Fruit fly (Drosophila melanogaster) whole organism, embryonic: Measurements from ENCODE around the gene CG5846.

Experiments
- BtbVII ChIP-seq: fragments of 200-800 bp; sonication (Bioruptor generic); optimal IDR thresholded peaks from 3 replicates; lab custom pipeline; 2017; ENCODE audit warnings: missing biosample characterization, mild to moderate bottlenecking, missing genetic modification characterization
- CG10543 ChIP-seq: fragments of 200-800 bp; sonication (Bioruptor generic); optimal IDR thresholded peaks from 3 replicates; lab custom pipeline; 2017; ENCODE audit warnings: missing biosample characterization, mild to moderate bottlenecking, missing genetic modification characterization, moderate library complexity
- CG10959 ChIP-seq: fragments of 200-800 bp; sonication (Bioruptor generic); IDR thresholded peaks from 2 replicates; pipeline ENCODE4 v1.3.6; 2022; ENCODE audit warnings: missing biosample characterization, missing genetic modification characterization
- CG10979 ChIP-seq: fragments of 200-800 bp; sonication (Bioruptor generic); optimal IDR thresholded peaks from 2 replicates; lab custom pipeline; 2018; ENCODE audit warnings: missing biosample characterization, mild to moderate bottlenecking, missing genetic modification characterization, moderate library complexity
- CG11695 ChIP-seq: fragments of 200-800 bp; sonication (Bioruptor generic); IDR thresholded peaks from 3 replicates; pipeline ENCODE4 v1.3.6; 2022; ENCODE audit warnings: missing biosample characterization, missing genetic modification characterization
- CG12769 ChIP-seq: fragments of 200-800 bp; sonication (Bioruptor generic); optimal IDR thresholded peaks from 2 replicates; lab custom pipeline; 2019; ENCODE audit warnings: missing biosample characterization, mild to moderate bottlenecking, missing genetic modification characterization, moderate library complexity
- CG13123 ChIP-seq: fragments of 200-800 bp; sonication (Bioruptor generic); optimal IDR thresholded peaks from 2 replicates; lab custom pipeline; 2016; ENCODE audit warnings: missing biosample characterization, missing genetic modification characterization
- CG14014 ChIP-seq: fragments of 200-800 bp; sonication (Bioruptor generic); IDR thresholded peaks from 2 replicates; pipeline ENCODE4 v1.3.6; 2022; ENCODE audit warnings: missing biosample characterization, missing genetic modification characterization
- CG14050 ChIP-seq: fragments of 200-800 bp; sonication (Bioruptor generic); IDR thresholded peaks from 3 replicates; pipeline ENCODE4 v1.3.6; 2022; ENCODE audit warnings: missing biosample characterization, missing genetic modification characterization
- CG15514 ChIP-seq: fragments of 200-800 bp; sonication (Bioruptor generic); optimal IDR thresholded peaks from 3 replicates; lab custom pipeline; 2017; ENCODE audit warnings: missing biosample characterization, missing genetic modification characterization, mild to moderate bottlenecking, moderate library complexity, missing genetic modification reagents
- CG15601 ChIP-seq: fragments of 200-800 bp; sonication (Bioruptor generic); optimal IDR thresholded peaks from 3 replicates; lab custom pipeline; 2019; ENCODE audit warnings: missing biosample characterization, mild to moderate bottlenecking, missing genetic modification characterization, moderate library complexity
- CG2116 ChIP-seq: fragments of 200-800 bp; sonication (Bioruptor generic); optimal IDR thresholded peaks from 3 replicates; lab custom pipeline; 2018; ENCODE audit warnings: missing biosample characterization, mild to moderate bottlenecking, missing genetic modification characterization
- CG2199 ChIP-seq: fragments of 200-800 bp; sonication (Bioruptor generic); IDR thresholded peaks from 3 replicates; pipeline ENCODE4 v1.3.6; 2022; ENCODE audit warnings: missing biosample characterization, missing genetic modification characterization
- CG2202 ChIP-seq: fragments of 200-800 bp; sonication (Bioruptor generic); optimal IDR thresholded peaks from 2 replicates; lab custom pipeline; 2018; ENCODE audit warnings: missing biosample characterization, mild to moderate bottlenecking, missing genetic modification characterization
- CG2889 ChIP-seq: fragments of 200-800 bp; sonication (Bioruptor generic); IDR thresholded peaks from 3 replicates; pipeline ENCODE4 v1.3.6; 2022; ENCODE audit warnings: missing biosample characterization, missing genetic modification characterization
- CG31224 ChIP-seq: fragments of 200-800 bp; sonication (Bioruptor generic); IDR thresholded peaks from 2 replicates; pipeline ENCODE4 v1.3.6; 2022; ENCODE audit warnings: missing biosample characterization, missing genetic modification characterization
- CG3281 ChIP-seq: fragments of 200-800 bp; sonication (Bioruptor generic); optimal IDR thresholded peaks from 3 replicates; lab custom pipeline; 2017; ENCODE audit warnings: missing biosample characterization, mild to moderate bottlenecking, missing genetic modification characterization
- CG7963 ChIP-seq: fragments of 200-800 bp; sonication (Bioruptor generic); IDR thresholded peaks from 3 replicates; pipeline ENCODE4 v1.3.6; 2022; ENCODE audit warnings: missing biosample characterization, missing genetic modification characterization; ENCODE audit not compliant: partially characterized antibody
- CG7987 ChIP-seq: fragments of 200-800 bp; sonication (Bioruptor generic); optimal IDR thresholded peaks from 2 replicates; lab custom pipeline; 2018; ENCODE audit warnings: missing biosample characterization, mild to moderate bottlenecking, missing genetic modification characterization, moderate library complexity
- CG9727 ChIP-seq: fragments of 200-800 bp; sonication (Bioruptor generic); optimal IDR thresholded peaks from 3 replicates; lab custom pipeline; 2017; ENCODE audit warnings: missing biosample characterization, mild to moderate bottlenecking, missing genetic modification characterization
- CG9876 ChIP-seq: fragments of 200-800 bp; sonication (Bioruptor generic); optimal IDR thresholded peaks from 2 replicates; lab custom pipeline; 2016; ENCODE audit warnings: missing biosample characterization, missing genetic modification characterization
- D ChIP-seq, 2 experiments: fragments of 200-800 bp in 1 of 2; fragments of >200 bp in 1 of 2; sonication (Bioruptor generic) in 1 of 2; optimal IDR thresholded peaks; 2 replicates in 1 of 2; 3 replicates in 1 of 2; lab custom pipeline; 2017; ENCODE audit warnings: mild to moderate bottlenecking in 1 of 2, missing biosample characterization in 1 of 2, missing genetic modification characterization in 1 of 2, missing genetic modification reagents in 1 of 2
- D19B ChIP-seq: fragments of 200-800 bp; sonication (Bioruptor generic); optimal IDR thresholded peaks from 2 replicates; lab custom pipeline; 2017; ENCODE audit warnings: missing biosample characterization, mild to moderate bottlenecking, missing genetic modification characterization
- Elba2 ChIP-seq: fragments of 200-800 bp; sonication (Bioruptor generic); optimal IDR thresholded peaks from 3 replicates; lab custom pipeline; 2016; ENCODE audit warnings: missing biosample characterization, missing genetic modification characterization
- Fer2 ChIP-seq: fragments of 200-800 bp; sonication (Bioruptor generic); optimal IDR thresholded peaks from 2 replicates; lab custom pipeline; 2018; ENCODE audit warnings: missing biosample characterization, mild to moderate bottlenecking, missing genetic modification characterization, moderate library complexity
- Fer3 ChIP-seq: fragments of 200-800 bp; sonication (Bioruptor generic); optimal IDR thresholded peaks from 2 replicates; lab custom pipeline; 2018; ENCODE audit warnings: missing biosample characterization, mild to moderate bottlenecking, missing genetic modification characterization, moderate library complexity
- HmgD ChIP-seq: fragments of 200-800 bp; sonication (Bioruptor generic); optimal IDR thresholded peaks from 3 replicates; lab custom pipeline; 2016; ENCODE audit warnings: missing biosample characterization, missing genetic modification characterization
- Lim3 ChIP-seq: fragments of 200-800 bp; sonication (Bioruptor generic); IDR thresholded peaks from 2 replicates; pipeline ENCODE4 v1.3.6; 2022; ENCODE audit warnings: missing biosample characterization, missing genetic modification characterization
- Neu2 ChIP-seq: fragments of 200-800 bp; sonication (Bioruptor generic); optimal IDR thresholded peaks from 3 replicates; lab custom pipeline; 2016; ENCODE audit warnings: missing biosample characterization, missing genetic modification characterization, borderline replicate concordance
- Scr ChIP-seq: fragments of 200-800 bp; sonication (Bioruptor generic); IDR thresholded peaks from 2 replicates; pipeline ENCODE4 v1.3.6; 2022; ENCODE audit warnings: missing biosample characterization, missing genetic modification characterization; ENCODE audit not compliant: partially characterized antibody
- cas ChIP-seq: fragments of 200-800 bp; sonication (Bioruptor generic); IDR thresholded peaks from 2 replicates; pipeline ENCODE4 v1.3.6; 2022; ENCODE audit warnings: missing biosample characterization, missing genetic modification characterization
- ems ChIP-seq: fragments of 200-800 bp; sonication (Bioruptor generic); optimal IDR thresholded peaks from 3 replicates; lab custom pipeline; 2016; ENCODE audit warnings: missing biosample characterization, missing genetic modification characterization
- fd3F ChIP-seq: fragments of 200-800 bp; sonication (Bioruptor generic); optimal IDR thresholded peaks from 2 replicates; lab custom pipeline; 2018; ENCODE audit warnings: missing biosample characterization, mild to moderate bottlenecking, missing genetic modification characterization, moderate library complexity
- gcm2 ChIP-seq: fragments of 200-800 bp; sonication (Bioruptor generic); optimal IDR thresholded peaks from 2 replicates; lab custom pipeline; 2016; ENCODE audit warnings: missing biosample characterization, missing genetic modification characterization
- hbn ChIP-seq: fragments of 200-800 bp; sonication (Bioruptor generic); IDR thresholded peaks from 2 replicates; pipeline ENCODE4 v1.3.6; 2022; ENCODE audit warnings: missing biosample characterization, missing genetic modification characterization; ENCODE audit not compliant: partially characterized antibody
- mam ChIP-seq: fragments of 200-800 bp; sonication (Bioruptor generic); optimal IDR thresholded peaks from 3 replicates; lab custom pipeline; 2016; ENCODE audit warnings: missing biosample characterization, missing genetic modification characterization
- nerfin-1 ChIP-seq: fragments of 200-800 bp; sonication (Bioruptor generic); optimal IDR thresholded peaks from 3 replicates; lab custom pipeline; 2019; ENCODE audit warnings: missing biosample characterization, mild to moderate bottlenecking, missing genetic modification characterization, moderate library complexity
- prd ChIP-seq, 3 experiments: fragments of >200 bp in 2 of 3; fragments of 200-800 bp in 1 of 3; sonication (Bioruptor generic) in 1 of 3; optimal IDR thresholded peaks in 2 of 3; IDR thresholded peaks in 1 of 3; 2 replicates in 2 of 3; 3 replicates in 1 of 3; pipeline versions ENCODE4 v1.3.6 to Lab custom; 2017 to 2022; ENCODE audit warnings: missing biosample characterization in 1 of 3, missing genetic modification characterization in 1 of 3
- psq ChIP-seq: fragments of 200-800 bp; sonication (Bioruptor generic); optimal IDR thresholded peaks from 2 replicates; lab custom pipeline; 2017; ENCODE audit warnings: missing biosample characterization, missing genetic modification characterization
- run ChIP-seq: fragments of 200-800 bp; sonication (Bioruptor generic); optimal IDR thresholded peaks from 3 replicates; lab custom pipeline; 2018; ENCODE audit warnings: missing biosample characterization, mild to moderate bottlenecking, missing genetic modification characterization
- seq ChIP-seq: fragments of 200-800 bp; sonication (Bioruptor generic); IDR thresholded peaks from 2 replicates; pipeline ENCODE4 v1.3.6; 2022; ENCODE audit warnings: missing biosample characterization, missing genetic modification characterization
- slou ChIP-seq: fragments of 200-800 bp; sonication (Bioruptor generic); optimal IDR thresholded peaks from 3 replicates; lab custom pipeline; 2016; ENCODE audit warnings: missing biosample characterization, missing genetic modification characterization
- slp2 ChIP-seq: fragments of 200-800 bp; sonication (Bioruptor generic); optimal IDR thresholded peaks from 2 replicates; lab custom pipeline; 2016; ENCODE audit warnings: missing biosample characterization, missing genetic modification characterization
- so ChIP-seq: fragments of 200-800 bp; sonication (Bioruptor generic); IDR thresholded peaks from 3 replicates; pipeline ENCODE4 v1.3.6; 2022; ENCODE audit warnings: missing biosample characterization, missing genetic modification characterization
- sug ChIP-seq: fragments of 200-800 bp; optimal IDR thresholded peaks from 2 replicates; lab custom pipeline; 2019; ENCODE audit warnings: missing biosample characterization, mild to moderate bottlenecking, missing genetic modification characterization, moderate library complexity
- tna ChIP-seq: fragments of 200-800 bp; sonication (Bioruptor generic); IDR thresholded peaks from 2 replicates; pipeline ENCODE4 v1.3.6; 2022; ENCODE audit warnings: missing biosample characterization, missing genetic modification characterization; ENCODE audit not compliant: partially characterized antibody
- tup ChIP-seq: fragments of 200-800 bp; sonication (Bioruptor generic); optimal IDR thresholded peaks from 2 replicates; lab custom pipeline; 2016; ENCODE audit warnings: missing biosample characterization, mild to moderate bottlenecking, missing genetic modification characterization, moderate library complexity
- wdn ChIP-seq: fragments of 200-800 bp; sonication (Bioruptor generic); IDR thresholded peaks from 2 replicates; pipeline ENCODE4 v1.3.6; 2022; ENCODE audit warnings: missing biosample characterization, missing genetic modification characterization
- zfh2 ChIP-seq: fragments of 200-800 bp; sonication (Bioruptor generic); optimal IDR thresholded peaks from 2 replicates; lab custom pipeline; 2016; ENCODE audit warnings: missing biosample characterization, missing genetic modification characterization

CG5846 gene

dm6 chr2L:10003593-10003992 is 46.6 kb upstream of the CG5846 start, which contains the start of gene Ndf:
Ndf (plus strand) TSS chr2L:10003832.
- TF ChIP-seq Lim3 (GFP tag; lab: Robert Waterston, UW): no peak
- no peak for TF ChIP-seq Elba2
- TF ChIP-seq Fer2 (tag; lab: Kevin White, UChicago): no peak
- TF ChIP-seq CG7987: peak; percentile 70
- peak; percentile 32 for TF ChIP-seq CG9876 (GFP tag; lab: Kevin White, UChicago)
- peak; percentile 73 for TF ChIP-seq wdn (GFP tag; lab: Robert Waterston, UW)
- no peak for TF ChIP-seq slp2
- TF ChIP-seq cas (GFP tag; lab: Robert Waterston, UW): peak; percentile 61
- no peak for TF ChIP-seq psq
- no peak for TF ChIP-seq D (optimal IDR thresholded peaks at IDR 0.05; lab: Kevin White, UChicago)
- no peak for TF ChIP-seq D (GFP tag; optimal IDR thresholded peaks at IDR 0.05; lab: Kevin White, UChicago)
- peak; percentile 33 for TF ChIP-seq CG15601
- TF ChIP-seq CG3281 (GFP tag; lab: Kevin White, UChicago): peak; percentile 62
- TF ChIP-seq CG12769 (tag; lab: Kevin White, UChicago): no peak
- TF ChIP-seq HmgD (GFP tag; lab: Kevin White, UChicago): peak; percentile 8
- TF ChIP-seq CG2199 (GFP tag; lab: Robert Waterston, UW): peak; percentile 79
- peak; percentile 59 for TF ChIP-seq tna
- peak; percentile 59 for TF ChIP-seq sug (tag; lab: Kevin White, UChicago)
- TF ChIP-seq CG7963 (GFP tag; lab: Robert Waterston, UW): peak; percentile 60; the same call in 2 of the 3 replicates
- peak; percentile 21 for TF ChIP-seq BtbVII (GFP tag; lab: Kevin White, UChicago)
- TF ChIP-seq hbn (GFP tag; lab: Robert Waterston, UW): peak; percentile 74
- peak; percentile 62 for TF ChIP-seq tup
- peak; percentile 20 for TF ChIP-seq slou (GFP tag; lab: Kevin White, UChicago)
- TF ChIP-seq Neu2 (GFP tag; lab: Kevin White, UChicago): no peak
- peak; percentile 18 for TF ChIP-seq D19B
- peak; percentile 72 for TF ChIP-seq CG14014
- peak; percentile 91 for TF ChIP-seq CG15514 (GFP tag; lab: Kevin White, UChicago)
- TF ChIP-seq prd (optimal IDR thresholded peaks at IDR 0.05; lab: Kevin White, UChicago): no peak
- peak; percentile 69; the same call in 2 of the 3 replicates for TF ChIP-seq prd (GFP tag; IDR thresholded peaks at IDR 0.05; lab: Robert Waterston, UW)
- no peak for TF ChIP-seq run (tag; lab: Kevin White, UChicago)
- TF ChIP-seq Scr: peak; percentile 71
- TF ChIP-seq seq (GFP tag; lab: Robert Waterston, UW): no peak
- TF ChIP-seq CG2202 (tag; lab: Kevin White, UChicago): no peak
- TF ChIP-seq CG10959 (GFP tag; lab: Robert Waterston, UW): 0 out of 2 replicates have a peak, but pooled peaks have one; percentile 24
- peak; percentile 48; the same call in 2 of the 3 replicates for TF ChIP-seq CG14050 (GFP tag; lab: Robert Waterston, UW)
- peak; percentile 3 for TF ChIP-seq CG13123 (GFP tag; lab: Kevin White, UChicago)
- peak; percentile 56 for TF ChIP-seq CG31224 (GFP tag; lab: Robert Waterston, UW)
- peak; percentile 34 for TF ChIP-seq Fer3
- peak; percentile 38; the same call in 1 of the 3 replicates for TF ChIP-seq CG11695 (GFP tag; lab: Robert Waterston, UW)
- peak; percentile 69 for TF ChIP-seq zfh2 (GFP tag; lab: Kevin White, UChicago)
- TF ChIP-seq nerfin-1 (tag; lab: Kevin White, UChicago): peak; percentile 8
- peak; percentile 31 for TF ChIP-seq ems (GFP tag; lab: Kevin White, UChicago)
- peak; percentile 56 for TF ChIP-seq CG10543 (GFP tag; lab: Kevin White, UChicago)
- TF ChIP-seq CG2116 (GFP tag; lab: Kevin White, UChicago): peak; percentile 77
- peak; percentile 22; the same call in 1 of the 3 replicates for TF ChIP-seq so
- peak; percentile 72 for TF ChIP-seq mam
- peak; percentile 50 for TF ChIP-seq fd3F (GFP tag; lab: Kevin White, UChicago)
- TF ChIP-seq CG10979 (tag; lab: Kevin White, UChicago): peak; percentile 46
- peak; percentile 18 for TF ChIP-seq gcm2 (GFP tag; lab: Kevin White, UChicago)
- no peak for TF ChIP-seq CG2889 (GFP tag; lab: Robert Waterston, UW)
- TF ChIP-seq CG9727: peak; percentile 46
